Worm (Caenorhabditis elegans): ENCODE data around the gene R10E4.3.
A peak's percentile ranks its signal among the peaks of the same experiment; 100 is the strongest.

The R10E4.3 gene

ce11 chrIII:4274524-4274923, 12.8 kb downstream of the R10E4.3 start:
- TF ChIP-seq R02D3.7 (tag; optimal IDR thresholded peaks at IDR 0.05): no peak
- peak; percentile 27 for TF ChIP-seq mml-1 (tag; optimal IDR thresholded peaks at IDR 0.05)

ce11 chrIII:4272864-4273263, 14.4 kb downstream of the R10E4.3 start:
- TF ChIP-seq mml-1 (tag; optimal IDR thresholded peaks at IDR 0.05) (peak; percentile 43), pqm-1 (tag; optimal IDR thresholded peaks at IDR 0.05) (no peak), nhr-77 (tag; optimal IDR thresholded peaks at IDR 0.05) (no peak)

ce11 chrIII:4271059-4271458, 16.2 kb downstream of the R10E4.3 start:
- TF ChIP-seq aly-2 (tag; optimal IDR thresholded peaks at IDR 0.05) (no peak), nhr-23 (tag; optimal IDR thresholded peaks at IDR 0.05) (no peak), nhr-12 (tag; optimal IDR thresholded peaks at IDR 0.05) (no peak), mml-1 (tag; optimal IDR thresholded peaks at IDR 0.05) (no peak), ceh-16 (tag; optimal IDR thresholded peaks at IDR 0.05) (no peak), ceh-82 (tag; optimal IDR thresholded peaks at IDR 0.05) (no peak), R02D3.7 (tag; optimal IDR thresholded peaks at IDR 0.05) (no peak), ama-1 (optimal IDR thresholded peaks at IDR 0.05) (no peak), nhr-43 (tag; optimal IDR thresholded peaks at IDR 0.05; ENCODE audit: poor library complexity, severe bottlenecking) (no peak), ceh-28 (tag; optimal IDR thresholded peaks at IDR 0.05) (no peak), tbx-2 (tag; optimal IDR thresholded peaks at IDR 0.05) (no peak), eor-1 (tag; optimal IDR thresholded peaks at IDR 0.05) (no peak), nhr-77 (tag; optimal IDR thresholded peaks at IDR 0.05) (no peak), ztf-4 (tag; optimal IDR thresholded peaks at IDR 0.05) (no peak), ceh-9 (tag; optimal IDR thresholded peaks at IDR 0.05) (no peak), nhr-67 (tag; optimal IDR thresholded peaks at IDR 0.05) (no peak), egl-27 (tag; optimal IDR thresholded peaks at IDR 0.05) (no peak), mdl-1 (tag; optimal IDR thresholded peaks at IDR 0.05) (no peak), ZK546.5 (tag; optimal IDR thresholded peaks at IDR 0.05) (no peak)

ce11 chrIII:4269220-4269935, 17.9 kb downstream of the R10E4.3 start, which contains the start of the genes sftb-1 and R10E4.1:
Gene sftb-1 (minus strand): TSS chrIII:4269270.
Gene R10E4.1 (plus strand): TSS chrIII:4269743.
- TF ChIP-seq egl-5 (tag; optimal IDR thresholded peaks at IDR 0.05) (no peak), R02D3.7 (tag; optimal IDR thresholded peaks at IDR 0.05) (peak; percentile 58), ceh-82 (tag; optimal IDR thresholded peaks at IDR 0.05) (no peak), nhr-12 (tag; optimal IDR thresholded peaks at IDR 0.05) (no peak), fkh-2 (tag; optimal IDR thresholded peaks at IDR 0.05) (no peak), ztf-11 (tag; optimal IDR thresholded peaks at IDR 0.05) (no peak), jun-1 (tag; optimal IDR thresholded peaks at IDR 0.05) (peak; percentile 37), ceh-9 (tag; optimal IDR thresholded peaks at IDR 0.05) (no peak), nhr-76 (tag; optimal IDR thresholded peaks at IDR 0.05) (no peak), ceh-16 (tag; optimal IDR thresholded peaks at IDR 0.05) (no peak), sea-2 (GFP tag; optimal IDR thresholded peaks at IDR 0.05) (no peak), fkh-10 (GFP tag; optimal IDR thresholded peaks at IDR 0.05) (no peak), lin-15B (tag; optimal IDR thresholded peaks at IDR 0.05) (peak; percentile 75), elt-1 (tag; optimal IDR thresholded peaks at IDR 0.05) (no peak), unc-62 (GFP tag; optimal IDR thresholded peaks at IDR 0.05) (no peak), fos-1 (tag; optimal IDR thresholded peaks at IDR 0.05) (no peak), snpc-4 (tag; optimal IDR thresholded peaks at IDR 0.05) (peak; percentile 81), nhr-23 (tag; optimal IDR thresholded peaks at IDR 0.05) (peak; percentile 71), zag-1 (tag; optimal IDR thresholded peaks at IDR 0.05) (no peak), aly-2 (tag; optimal IDR thresholded peaks at IDR 0.05) (no peak), skn-1 (tag; optimal IDR thresholded peaks at IDR 0.05) (no peak), lsy-12 (tag; optimal IDR thresholded peaks at IDR 0.05) (no peak), nhr-28 (tag; optimal IDR thresholded peaks at IDR 0.05) (no peak), ZK546.5 (tag; optimal IDR thresholded peaks at IDR 0.05) (no peak), nhr-67 (tag; optimal IDR thresholded peaks at IDR 0.05) (no peak), hmg-11 (tag; optimal IDR thresholded peaks at IDR 0.05) (peak; percentile 41), unc-39 (tag; optimal IDR thresholded peaks at IDR 0.05) (no peak), nhr-77 (tag; optimal IDR thresholded peaks at IDR 0.05) (no peak), ztf-4 (tag; optimal IDR thresholded peaks at IDR 0.05) (no peak), egl-27 (tag; optimal IDR thresholded peaks at IDR 0.05) (no peak), ceh-28 (tag; optimal IDR thresholded peaks at IDR 0.05) (peak; percentile 22), nhr-237 (tag; optimal IDR thresholded peaks at IDR 0.05) (no peak), tbx-2 (tag; optimal IDR thresholded peaks at IDR 0.05) (peak; percentile 23), lin-39 (tag; optimal IDR thresholded peaks at IDR 0.05) (peak; percentile 77), mml-1 (tag; optimal IDR thresholded peaks at IDR 0.05) (no peak), nfya-1 (tag; optimal IDR thresholded peaks at IDR 0.05; ENCODE audit: insufficient read depth) (peak; percentile 82), pqm-1 (tag; optimal IDR thresholded peaks at IDR 0.05) (peak; percentile 3), nhr-43 (tag; optimal IDR thresholded peaks at IDR 0.05; ENCODE audit: poor library complexity, severe bottlenecking) (peak; percentile 30), nhr-11 (tag; optimal IDR thresholded peaks at IDR 0.05) (no peak), mdl-1 (tag; optimal IDR thresholded peaks at IDR 0.05) (no peak), elt-3 (tag; optimal IDR thresholded peaks at IDR 0.05) (no peak), ama-1 (optimal IDR thresholded peaks at IDR 0.05) (no peak), elt-2 (tag; optimal IDR thresholded peaks at IDR 0.05) (peak; percentile 30)

All from whole organism, L3 larva.